Worm (Caenorhabditis elegans): ENCODE measurements around the gene M04B2.6.

M04B2.6 gene

DNA sequence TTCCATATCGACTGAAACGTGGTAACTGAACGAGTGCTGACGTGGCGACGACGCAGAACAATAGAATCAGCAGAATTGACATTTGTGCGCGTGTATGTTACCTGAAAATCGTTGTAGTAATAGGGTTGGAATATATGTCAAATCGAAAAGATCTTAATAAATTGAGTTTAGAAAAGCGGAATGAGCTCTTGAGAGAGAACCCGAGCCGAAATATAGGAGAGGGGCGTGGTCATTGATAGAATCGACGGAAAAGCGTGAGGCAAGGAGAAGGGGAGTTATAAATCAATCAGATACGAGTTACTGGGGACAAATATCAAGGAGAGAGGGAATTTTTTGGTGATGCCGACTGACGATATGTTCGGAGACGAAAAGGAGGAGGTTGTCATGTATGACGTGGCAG lies at the start of gene M04B2.6:
TSS of gene M04B2.6 (minus strand) at position 101 of the 400 bp plus-strand sequence.
- TF ChIP-seq F13C5.2 (tag; optimal IDR thresholded peaks at IDR 0.05) (no peak), ama-1 (optimal IDR thresholded peaks at IDR 0.05) (no peak), tra-4 (tag; optimal IDR thresholded peaks at IDR 0.05) (no peak), sea-1 (GFP tag; conservative IDR thresholded peaks at IDR 0.05) (no peak), hmbx-1 (tag; optimal IDR thresholded peaks at IDR 0.05) (no peak), B0310.2 (tag; optimal IDR thresholded peaks at IDR 0.05) (no peak), tbx-37 (GFP tag; conservative IDR thresholded peaks at IDR 0.05) (no peak), ceh-36 (tag; optimal IDR thresholded peaks at IDR 0.05) (no peak), tbx-11 (GFP tag; IDR thresholded peaks at IDR 0.05) (no peak), pes-1 (GFP tag; IDR thresholded peaks at IDR 0.05) (no peak), aly-1 (tag; optimal IDR thresholded peaks at IDR 0.05) (no peak), hmg-4 (GFP tag; optimal IDR thresholded peaks at IDR 0.05) (no peak)

- TF ChIP-seq ceh-36 (tag; optimal IDR thresholded peaks at IDR 0.05) (no peak), F13C5.2 (tag; optimal IDR thresholded peaks at IDR 0.05) (no peak), B0310.2 (tag; optimal IDR thresholded peaks at IDR 0.05) (no peak), aly-1 (tag; optimal IDR thresholded peaks at IDR 0.05) (no peak), hnd-1 (tag; optimal IDR thresholded peaks at IDR 0.05) (no peak), flt-1 (GFP tag; IDR thresholded peaks at IDR 0.05) (no peak), hmg-4 (GFP tag; optimal IDR thresholded peaks at IDR 0.05) (no peak), ama-1 (optimal IDR thresholded peaks at IDR 0.05) (no peak), ceh-13 (GFP tag; optimal IDR thresholded peaks at IDR 0.05) (no peak), tbx-37 (GFP tag; conservative IDR thresholded peaks at IDR 0.05) (no peak), ets-7 (tag; optimal IDR thresholded peaks at IDR 0.05) (no peak), sea-1 (GFP tag; conservative IDR thresholded peaks at IDR 0.05) (no peak)
These were observed 41.2 kb upstream of the M04B2.6 start, which contains the start of gene col-128 for ce11 chrIV:11551813-11552212. col-128 (minus strand) TSS chrIV:11551960.

DNA sequence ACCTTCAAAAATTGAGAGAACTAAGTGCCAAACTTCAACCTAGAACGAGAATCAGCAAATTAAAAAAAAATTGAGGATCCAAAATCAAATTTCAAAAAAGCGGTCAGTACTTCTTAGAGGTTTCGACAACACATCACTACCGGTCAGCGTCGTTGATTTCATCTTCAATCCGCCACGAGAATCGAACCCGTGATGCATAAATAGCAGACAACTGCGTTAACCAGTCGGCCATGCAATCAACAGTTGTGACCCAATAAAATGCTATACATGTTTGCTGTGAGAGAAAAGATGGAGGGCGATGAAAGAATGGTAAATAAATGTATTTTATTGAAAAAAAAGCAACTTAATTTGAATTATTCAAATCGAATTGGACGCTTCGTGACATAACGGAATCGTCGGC lies 39.1 kb upstream of the M04B2.6 start:
- peak; percentile 92 for TF ChIP-seq hmg-4 (GFP tag; optimal IDR thresholded peaks at IDR 0.05)
- peak; percentile 79 for TF ChIP-seq hnd-1 (tag; optimal IDR thresholded peaks at IDR 0.05)
- TF ChIP-seq aly-1 (tag; optimal IDR thresholded peaks at IDR 0.05) = peak; percentile 91
- no peak for TF ChIP-seq ama-1 (optimal IDR thresholded peaks at IDR 0.05)
- TF ChIP-seq F13C5.2 (tag; optimal IDR thresholded peaks at IDR 0.05) = peak; percentile 89
- peak; percentile 91 for TF ChIP-seq pes-1 (GFP tag; IDR thresholded peaks at IDR 0.05)
- peak; percentile 55 for TF ChIP-seq hmbx-1 (tag; optimal IDR thresholded peaks at IDR 0.05)
- peak; percentile 89 for TF ChIP-seq ceh-13 (GFP tag; optimal IDR thresholded peaks at IDR 0.05)
- peak; percentile 80 for TF ChIP-seq tbx-37 (GFP tag; conservative IDR thresholded peaks at IDR 0.05)
- TF ChIP-seq B0310.2 (tag; optimal IDR thresholded peaks at IDR 0.05) = peak; percentile 87
- peak; percentile 87 for TF ChIP-seq tbx-11 (GFP tag; IDR thresholded peaks at IDR 0.05)
- no peak for TF ChIP-seq ceh-36 (tag; optimal IDR thresholded peaks at IDR 0.05)
- TF ChIP-seq flt-1 (GFP tag; IDR thresholded peaks at IDR 0.05) = peak; percentile 86
- peak; percentile 86 for TF ChIP-seq sea-1 (GFP tag; conservative IDR thresholded peaks at IDR 0.05)
- TF ChIP-seq ets-7 (tag; optimal IDR thresholded peaks at IDR 0.05) = peak; percentile 65
- peak; percentile 63 for TF ChIP-seq tra-4 (tag; optimal IDR thresholded peaks at IDR 0.05)
- peak; percentile 94 for TF ChIP-seq scrt-1 (GFP tag; IDR thresholded peaks at IDR 0.05)

- no peak for TF ChIP-seq F13C5.2 (tag; optimal IDR thresholded peaks at IDR 0.05)
- no peak for TF ChIP-seq aly-1 (tag; optimal IDR thresholded peaks at IDR 0.05)
- TF ChIP-seq sea-1 (GFP tag; conservative IDR thresholded peaks at IDR 0.05) = no peak
- TF ChIP-seq ets-7 (tag; optimal IDR thresholded peaks at IDR 0.05) = no peak
- TF ChIP-seq pes-1 (GFP tag; IDR thresholded peaks at IDR 0.05) = no peak
- no peak for TF ChIP-seq tbx-37 (GFP tag; conservative IDR thresholded peaks at IDR 0.05)
- no peak for TF ChIP-seq ceh-36 (tag; optimal IDR thresholded peaks at IDR 0.05)
These were observed 38.1 kb upstream of the M04B2.6 start, which contains the start of gene M04B2.7 for ce11 chrIV:11548671-11549070. M04B2.7 (minus strand) TSS chrIV:11548771.

- TF ChIP-seq ama-1 (optimal IDR thresholded peaks at IDR 0.05) (no peak), aly-1 (tag; optimal IDR thresholded peaks at IDR 0.05) (no peak), hmbx-1 (tag; optimal IDR thresholded peaks at IDR 0.05) (no peak), ceh-36 (tag; optimal IDR thresholded peaks at IDR 0.05) (no peak), sea-1 (GFP tag; conservative IDR thresholded peaks at IDR 0.05) (no peak), flt-1 (GFP tag; IDR thresholded peaks at IDR 0.05) (no peak), B0310.2 (tag; optimal IDR thresholded peaks at IDR 0.05) (no peak), ets-7 (tag; optimal IDR thresholded peaks at IDR 0.05) (no peak), tbx-11 (GFP tag; IDR thresholded peaks at IDR 0.05) (no peak), ceh-13 (GFP tag; optimal IDR thresholded peaks at IDR 0.05) (no peak), tbx-37 (GFP tag; conservative IDR thresholded peaks at IDR 0.05) (no peak), tra-4 (tag; optimal IDR thresholded peaks at IDR 0.05) (no peak), scrt-1 (GFP tag; IDR thresholded peaks at IDR 0.05) (no peak), hmg-4 (GFP tag; optimal IDR thresholded peaks at IDR 0.05) (no peak), hnd-1 (tag; optimal IDR thresholded peaks at IDR 0.05) (no peak), pes-1 (GFP tag; IDR thresholded peaks at IDR 0.05) (no peak), F13C5.2 (tag; optimal IDR thresholded peaks at IDR 0.05) (no peak)
These were observed 17.2 kb upstream of the M04B2.6 start, which contains the start of gene M04B2.2 for ce11 chrIV:11527752-11528151. M04B2.2 (plus strand) TSS chrIV:11528052.

- no peak for TF ChIP-seq hmbx-1 (tag; optimal IDR thresholded peaks at IDR 0.05)
- TF ChIP-seq ceh-13 (GFP tag; optimal IDR thresholded peaks at IDR 0.05) = no peak
- TF ChIP-seq F13C5.2 (tag; optimal IDR thresholded peaks at IDR 0.05) = no peak
- no peak for TF ChIP-seq ets-7 (tag; optimal IDR thresholded peaks at IDR 0.05)
These were observed 15.6 kb upstream of the M04B2.6 start for ce11 chrIV:11526189-11526588.

DNA sequence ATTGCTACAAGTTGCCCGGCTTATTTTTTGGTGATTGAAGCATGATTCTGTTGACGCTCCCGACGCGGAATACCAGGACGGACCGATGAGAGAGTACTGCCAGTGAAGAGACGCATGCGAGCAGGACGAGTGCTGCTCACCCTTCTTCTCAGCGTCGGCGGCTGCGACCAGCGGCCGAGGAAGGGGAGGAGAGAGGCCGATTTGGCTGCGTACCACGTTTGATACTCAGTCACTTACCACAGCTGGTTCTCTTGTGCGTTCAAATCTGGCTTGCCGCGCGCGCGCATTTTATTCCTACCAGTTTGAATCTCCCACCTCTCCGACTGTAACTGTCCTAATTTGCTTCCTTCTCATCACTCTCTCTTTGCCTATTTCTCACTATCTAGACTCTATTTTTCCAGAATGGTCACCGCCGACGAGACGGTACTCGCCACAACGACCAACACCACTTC lies 13.7 kb upstream of the M04B2.6 start, which contains the start of gene mep-1:
TSS of gene mep-1 (plus strand) at position 402 of the 452 bp plus-strand sequence.
- TF ChIP-seq hnd-1 (tag; optimal IDR thresholded peaks at IDR 0.05) (no peak), flt-1 (GFP tag; IDR thresholded peaks at IDR 0.05) (no peak), F13C5.2 (tag; optimal IDR thresholded peaks at IDR 0.05) (no peak), ama-1 (optimal IDR thresholded peaks at IDR 0.05) (no peak), pes-1 (GFP tag; IDR thresholded peaks at IDR 0.05) (peak; percentile 58)

DNA sequence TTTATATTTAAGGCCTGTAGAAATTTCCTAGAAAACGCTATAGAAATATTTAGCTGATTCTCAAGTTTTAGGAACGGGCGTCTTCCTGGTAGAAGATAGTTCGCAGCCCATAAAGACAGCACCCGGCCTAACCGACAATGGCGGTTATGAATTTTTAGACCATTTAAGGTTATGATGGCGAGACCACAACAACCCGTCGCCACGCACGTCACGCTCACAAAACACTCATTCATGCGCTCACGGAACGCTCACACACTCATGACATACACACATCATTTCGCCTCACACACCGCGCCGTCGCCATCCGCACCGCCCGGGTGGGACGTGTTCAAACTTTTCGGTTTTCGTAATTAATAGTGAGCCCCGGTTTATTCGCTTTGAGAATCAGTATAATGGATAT lies 13.1 kb upstream of the M04B2.6 start:
- TF ChIP-seq hmg-4 (GFP tag; optimal IDR thresholded peaks at IDR 0.05) (no peak), flt-1 (GFP tag; IDR thresholded peaks at IDR 0.05) (no peak)
